Fruit fly (Drosophila melanogaster): ENCODE measurements around the gene eIF5B.
A peak's percentile ranks its signal among the peaks of the same experiment; 100 is the strongest.

The eIF5B gene

dm6 chr3L:3384596-3385436 is 76.0 kb downstream of the eIF5B start (continued):
- TF ChIP-seq pum (GFP tag; optimal IDR thresholded peaks at IDR 0.05), result no peak
- no peak for TF ChIP-seq Tbp (GFP tag; optimal IDR thresholded peaks at IDR 0.05)
- no peak for TF ChIP-seq rib (GFP tag; IDR thresholded peaks at IDR 0.05)
- TF ChIP-seq eyg (GFP tag; optimal IDR thresholded peaks at IDR 0.05), result no peak
- no peak for TF ChIP-seq Fer2 (tag; optimal IDR thresholded peaks at IDR 0.05)
- TF ChIP-seq MTF-1 (GFP tag; optimal IDR thresholded peaks at IDR 0.05; ENCODE audit: borderline replicate concordance), result no peak
- TF ChIP-seq disco-r (GFP tag; optimal IDR thresholded peaks at IDR 0.05), result no peak
- TF ChIP-seq ham (GFP tag; IDR thresholded peaks at IDR 0.05), result no peak
- TF ChIP-seq CG16779 (GFP tag; IDR thresholded peaks at IDR 0.05), result no peak
- no peak for TF ChIP-seq ERR (GFP tag; optimal IDR thresholded peaks at IDR 0.05)
- no peak for TF ChIP-seq onecut (GFP tag; IDR thresholded peaks at IDR 0.05)
- TF ChIP-seq Ssrp (tag; optimal IDR thresholded peaks at IDR 0.05), result peak; percentile 67
- TF ChIP-seq Med (GFP tag), result peak; percentile 43
- TF ChIP-seq CG17186 (GFP tag; optimal IDR thresholded peaks at IDR 0.05), result no peak
- no peak for TF ChIP-seq Atf6 (GFP tag; IDR thresholded peaks at IDR 0.05)
- TF ChIP-seq trem (tag; optimal IDR thresholded peaks at IDR 0.05), result peak; percentile 6
- no peak for TF ChIP-seq hb (GFP tag; IDR thresholded peaks at IDR 0.05; ENCODE audit: partially characterized antibody)
- no peak for TF ChIP-seq Mrtf (GFP tag; IDR thresholded peaks at IDR 0.05)
- TF ChIP-seq dimm (GFP tag; IDR thresholded peaks at IDR 0.05), result no peak
- TF ChIP-seq odd (GFP tag; optimal IDR thresholded peaks at IDR 0.05), result no peak
- TF ChIP-seq grau (tag; optimal IDR thresholded peaks at IDR 0.05), result peak; percentile 45
- no peak for TF ChIP-seq lab (GFP tag; optimal IDR thresholded peaks at IDR 0.05)
- no peak for TF ChIP-seq Vsx1 (GFP tag; optimal IDR thresholded peaks at IDR 0.05)
- TF ChIP-seq CG17612 (GFP tag; IDR thresholded peaks at IDR 0.05), result no peak
- TF ChIP-seq trh (GFP tag; optimal IDR thresholded peaks at IDR 0.05), result no peak
- no peak for TF ChIP-seq Atf3 (GFP tag; optimal IDR thresholded peaks at IDR 0.05)
- TF ChIP-seq sug (tag; optimal IDR thresholded peaks at IDR 0.05), result no peak
- peak; percentile 24 for TF ChIP-seq Hsf (GFP tag; optimal IDR thresholded peaks at IDR 0.05)
- peak; percentile 32 for TF ChIP-seq pros (GFP tag; optimal IDR thresholded peaks at IDR 0.05)
- peak; percentile 44; the same call in 1 of the 2 replicates for TF ChIP-seq Drgx (GFP tag; IDR thresholded peaks at IDR 0.05)
- TF ChIP-seq nmo (GFP tag; optimal IDR thresholded peaks at IDR 0.05), result peak; percentile 72
- TF ChIP-seq CG16813 (GFP tag; IDR thresholded peaks at IDR 0.05; ENCODE audit: partially characterized antibody), result no peak
- TF ChIP-seq cg (GFP tag; optimal IDR thresholded peaks at IDR 0.05), result peak; percentile 44
- TF ChIP-seq CG13287 (GFP tag; IDR thresholded peaks at IDR 0.05; ENCODE audit: partially characterized antibody), result no peak
- TF ChIP-seq CG2678 (tag; optimal IDR thresholded peaks at IDR 0.05), result peak; percentile 69
- TF ChIP-seq chinmo (GFP tag; IDR thresholded peaks at IDR 0.05; ENCODE audit: partially characterized antibody), result peak; percentile 70; the same call in 1 of the 4 replicates
- TF ChIP-seq CTCF (GFP tag; optimal IDR thresholded peaks at IDR 0.05), result no peak
- peak; percentile 52 for TF ChIP-seq CG10267 (tag; optimal IDR thresholded peaks at IDR 0.05)
- no peak for TF ChIP-seq CG33213 (GFP tag; optimal IDR thresholded peaks at IDR 0.05)
- TF ChIP-seq lilli (GFP tag; optimal IDR thresholded peaks at IDR 0.05), result peak; percentile 39
- peak; percentile 21 for TF ChIP-seq Blimp-1 (GFP tag; optimal IDR thresholded peaks at IDR 0.05)
- TF ChIP-seq Nf-YB (GFP tag; optimal IDR thresholded peaks at IDR 0.05), result peak; percentile 34
- TF ChIP-seq ewg (GFP tag; optimal IDR thresholded peaks at IDR 0.05), result no peak
- TF ChIP-seq bsh (GFP tag; optimal IDR thresholded peaks at IDR 0.05), result peak; percentile 2 to 49
- peak; percentile 66 for TF ChIP-seq CG10979 (tag; optimal IDR thresholded peaks at IDR 0.05)
- TF ChIP-seq CG11247 (GFP tag; IDR thresholded peaks at IDR 0.05), result no peak
- TF ChIP-seq sna (GFP tag; IDR thresholded peaks at IDR 0.05; ENCODE audit: partially characterized antibody), result no peak
- TF ChIP-seq Dip2 (GFP tag; IDR thresholded peaks at IDR 0.05), result no peak
- no peak for TF ChIP-seq pb (GFP tag; optimal IDR thresholded peaks at IDR 0.05)
